Fruit fly (Drosophila melanogaster): ENCODE data around the gene CG4935.
A peak's percentile ranks its signal among the peaks of the same experiment; 100 is the strongest.

Gene CG4935

dm6 chr2L:16272730-16273129 lies 10.8 kb downstream of the CG4935 start (continued):
- TF ChIP-seq CG6272 (GFP tag; IDR thresholded peaks at IDR 0.05) (no peak), zen (tag; optimal IDR thresholded peaks at IDR 0.05) (no peak), HmgD (GFP tag; optimal IDR thresholded peaks at IDR 0.05) (no peak), kah (GFP tag; optimal IDR thresholded peaks at IDR 0.05) (peak; percentile 43), jumu (GFP tag; optimal IDR thresholded peaks at IDR 0.05) (no peak), CG18011 (GFP tag; optimal IDR thresholded peaks at IDR 0.05) (no peak), eyg (GFP tag; optimal IDR thresholded peaks at IDR 0.05) (peak; percentile 1), sim (GFP tag; IDR thresholded peaks at IDR 0.05) (no peak), CG2678 (tag; optimal IDR thresholded peaks at IDR 0.05) (peak; percentile 52), fd96Cb (tag; optimal IDR thresholded peaks at IDR 0.05) (no peak), CHES-1-like (GFP tag; optimal IDR thresholded peaks at IDR 0.05) (no peak), CkIIα-i1 (GFP tag; IDR thresholded peaks at IDR 0.05) (no peak), CG15514 (GFP tag; optimal IDR thresholded peaks at IDR 0.05) (peak; percentile 67), CG9727 (GFP tag; optimal IDR thresholded peaks at IDR 0.05) (peak; percentile 26), Dip3 (GFP tag; optimal IDR thresholded peaks at IDR 0.05) (no peak), fd102C (GFP tag; optimal IDR thresholded peaks at IDR 0.05) (no peak), Atf-2 (GFP tag; optimal IDR thresholded peaks at IDR 0.05) (no peak), CG16815 (GFP tag; optimal IDR thresholded peaks at IDR 0.05) (no peak), Ptx1 (GFP tag; IDR thresholded peaks at IDR 0.05) (no peak), Mes4 (GFP tag; optimal IDR thresholded peaks at IDR 0.05) (no peak), pzg (GFP tag; optimal IDR thresholded peaks at IDR 0.05) (no peak), ken (GFP tag; IDR thresholded peaks at IDR 0.05) (no peak), CG4404 (GFP tag; IDR thresholded peaks at IDR 0.05) (no peak), NC2α (GFP tag; optimal IDR thresholded peaks at IDR 0.05) (no peak), tio (GFP tag; optimal IDR thresholded peaks at IDR 0.05) (no peak), Bdp1 (GFP tag; optimal IDR thresholded peaks at IDR 0.05) (no peak), zen2 (GFP tag; IDR thresholded peaks at IDR 0.05; ENCODE audit: partially characterized antibody) (no peak), H2.0 (GFP tag; IDR thresholded peaks at IDR 0.05) (no peak), btn (GFP tag; optimal IDR thresholded peaks at IDR 0.05) (no peak), CG17186 (GFP tag; optimal IDR thresholded peaks at IDR 0.05) (no peak), CG4730 (GFP tag; IDR thresholded peaks at IDR 0.05) (no peak), CG17385 (GFP tag; optimal IDR thresholded peaks at IDR 0.05) (peak; percentile 17), scrt (GFP tag; optimal IDR thresholded peaks at IDR 0.05) (peak; percentile 37), Aef1 (GFP tag; IDR thresholded peaks at IDR 0.05) (no peak), NK7.1 (GFP tag; optimal IDR thresholded peaks at IDR 0.05) (no peak), Bgb (GFP tag; IDR thresholded peaks at IDR 0.05; ENCODE audit: partially characterized antibody) (no peak), Hey (tag; optimal IDR thresholded peaks at IDR 0.05) (no peak), slou (GFP tag; optimal IDR thresholded peaks at IDR 0.05) (no peak), CG33213 (GFP tag; optimal IDR thresholded peaks at IDR 0.05) (no peak), Hr78 (GFP tag; optimal IDR thresholded peaks at IDR 0.05) (no peak), CG10431 (GFP tag; optimal IDR thresholded peaks at IDR 0.05) (peak; percentile 34), esg (GFP tag; conservative IDR thresholded peaks at IDR 0.05) (no peak), CG1647 (GFP tag; optimal IDR thresholded peaks at IDR 0.05) (no peak), D (optimal IDR thresholded peaks at IDR 0.05) (no peak), D (GFP tag; optimal IDR thresholded peaks at IDR 0.05) (peak; percentile 15), gro (GFP tag; optimal IDR thresholded peaks at IDR 0.05) (no peak), sna (GFP tag; IDR thresholded peaks at IDR 0.05; ENCODE audit: partially characterized antibody) (no peak), Sox102F (GFP tag; optimal IDR thresholded peaks at IDR 0.05) (no peak), vfl (GFP tag; optimal IDR thresholded peaks at IDR 0.05) (no peak), Dad (GFP tag; optimal IDR thresholded peaks at IDR 0.05) (no peak), CG17568 (GFP tag; optimal IDR thresholded peaks at IDR 0.05) (peak; percentile 49), CG17328 (GFP tag; IDR thresholded peaks at IDR 0.05) (0 out of 2 replicates have a peak, but pooled peaks have one; percentile 31)
